Worm (Caenorhabditis elegans): ENCODE data around the gene nhr-234.

DNA sequence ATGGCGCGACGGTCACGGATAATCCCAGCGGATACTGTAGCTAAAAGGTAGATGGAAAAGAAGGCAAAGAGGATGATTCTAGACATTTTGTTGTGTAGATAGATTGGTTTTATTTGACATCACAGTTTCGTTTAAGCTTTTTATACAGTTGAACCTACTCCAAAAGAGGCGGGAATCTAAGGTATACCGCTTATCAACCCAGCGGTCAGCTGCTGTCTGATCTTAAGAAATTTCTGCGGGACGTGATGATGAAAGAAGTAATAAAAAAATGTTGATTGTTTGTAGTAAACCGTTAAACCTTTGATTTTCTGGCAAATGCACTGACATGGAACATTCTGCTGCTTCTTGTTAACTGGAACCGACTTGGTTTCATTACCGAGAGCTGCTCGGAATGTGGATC lies 20.4 kb upstream of the nhr-234 start, which contains the start of gene nspe-6:
- no peak for TF ChIP-seq tbp1 (GFP tag; optimal IDR thresholded peaks at IDR 0.05)
- TF ChIP-seq C06A6.2 (GFP tag; conservative IDR thresholded peaks at IDR 0.05) = no peak
- TF ChIP-seq snpc-4 (GFP tag; optimal IDR thresholded peaks at IDR 0.05) = no peak
- no peak for TF ChIP-seq snpc-4 (tag; optimal IDR thresholded peaks at IDR 0.05)
- TF ChIP-seq F49E8.2 (tag; optimal IDR thresholded peaks at IDR 0.05; ENCODE audit: insufficient read depth) = no peak
- no peak for TF ChIP-seq cebp-1 (GFP tag; IDR thresholded peaks at IDR 0.05)
- no peak for TF ChIP-seq cebp-1 (tag; optimal IDR thresholded peaks at IDR 0.05)
